Worm (Caenorhabditis elegans): ENCODE data around the gene srh-185.
"Not testable (repeated sequence)": the region's sequence is repeated elsewhere in the genome, so short reads cannot be mapped to it uniquely, and the experiment has no call there.

The srh-185 gene

ce11 chrV:3088768-3089167, 22.7 kb downstream of the srh-185 start, which contains the start of gene acs-21:
acs-21 (plus strand) TSS chrV:3089068.
- TF ChIP-seq elt-1 (tag; optimal IDR thresholded peaks at IDR 0.05) (no peak), nhr-11 (tag; optimal IDR thresholded peaks at IDR 0.05) (no peak), lsy-2 (tag; optimal IDR thresholded peaks at IDR 0.05) (no peak), ceh-82 (tag; optimal IDR thresholded peaks at IDR 0.05) (no peak), Y55F3AM.14 (GFP tag; optimal IDR thresholded peaks at IDR 0.05) (no peak), sem-4 (tag; optimal IDR thresholded peaks at IDR 0.05) (no peak), ztf-1 (GFP tag; conservative IDR thresholded peaks at IDR 0.05) (no peak), crh-2 (tag; optimal IDR thresholded peaks at IDR 0.05) (no peak), snpc-4 (tag; optimal IDR thresholded peaks at IDR 0.05) (no peak), nhr-23 (tag; optimal IDR thresholded peaks at IDR 0.05) (no peak), lin-13 (GFP tag; optimal IDR thresholded peaks at IDR 0.05) (no peak), elt-3 (tag; optimal IDR thresholded peaks at IDR 0.05) (no peak), F13H6.1 (tag; optimal IDR thresholded peaks at IDR 0.05) (no peak), mdl-1 (tag; optimal IDR thresholded peaks at IDR 0.05) (no peak), ztf-4 (tag; optimal IDR thresholded peaks at IDR 0.05) (no peak)

DNA sequence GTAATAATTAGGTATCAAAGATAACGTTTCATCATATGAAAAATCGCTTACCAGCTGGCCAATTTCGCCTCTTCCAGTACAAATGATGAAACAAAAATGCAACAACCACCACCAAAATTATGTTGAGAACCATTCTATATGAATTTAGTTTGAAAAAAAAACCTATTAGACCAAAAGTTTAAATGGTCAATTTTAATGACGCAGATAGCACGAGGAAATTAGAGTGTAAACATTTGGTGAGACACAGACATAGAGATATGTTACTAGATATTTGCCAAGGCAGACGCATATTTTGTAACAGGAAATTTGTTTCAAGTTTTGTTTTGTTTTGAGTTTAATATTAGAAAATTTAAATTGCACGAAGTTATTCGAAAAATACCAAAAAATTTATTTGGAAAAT, 28.3 kb downstream of the srh-185 start, which contains the start of gene cyp-33C9:
Gene cyp-33C9 (minus strand): TSS at position 211 of the 400 bp plus-strand sequence.
- TF ChIP-seq nhr-10 (tag; optimal IDR thresholded peaks at IDR 0.05) (no peak), fos-1 (tag; optimal IDR thresholded peaks at IDR 0.05) (peak; percentile 19), sma-9 (GFP tag; optimal IDR thresholded peaks at IDR 0.05) (peak; percentile 47), sma-9 (tag; optimal IDR thresholded peaks at IDR 0.05) (no peak), C34F6.9 (tag; optimal IDR thresholded peaks at IDR 0.05) (peak; percentile 50), nhr-129 (tag; optimal IDR thresholded peaks at IDR 0.05) (peak; percentile 12)

- no peak for TF ChIP-seq lin-39 (tag; optimal IDR thresholded peaks at IDR 0.05)
- TF ChIP-seq aly-2 (tag; optimal IDR thresholded peaks at IDR 0.05): no peak
- no peak for TF ChIP-seq zag-1 (tag; optimal IDR thresholded peaks at IDR 0.05)
- no peak for TF ChIP-seq nhr-12 (tag; optimal IDR thresholded peaks at IDR 0.05)
- TF ChIP-seq nhr-6 (tag; optimal IDR thresholded peaks at IDR 0.05): no peak
- no peak for TF ChIP-seq nhr-25 (tag; optimal IDR thresholded peaks at IDR 0.05)
Measured at ce11 chrV:3100527-3100926, 34.5 kb downstream of the srh-185 start.

DNA sequence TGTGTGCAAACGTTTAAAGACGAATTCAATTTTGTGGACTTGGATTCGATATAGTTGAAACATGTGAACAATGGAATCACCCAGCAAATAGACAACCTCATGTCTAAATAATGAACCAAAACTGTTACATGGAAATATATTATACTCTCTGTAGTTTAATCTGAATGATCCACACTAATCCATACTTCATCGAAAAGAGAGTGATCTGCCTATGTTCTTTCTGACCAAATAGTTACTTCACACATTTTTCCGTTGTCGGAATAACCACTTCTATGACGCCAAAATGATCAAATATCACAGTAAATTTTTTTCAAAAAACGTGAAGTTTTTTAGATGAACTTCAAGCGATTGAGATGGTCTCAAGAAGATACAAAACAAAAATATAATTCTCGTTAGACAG, 36.0 kb downstream of the srh-185 start, which contains the start of gene Y73C8C.4:
Gene Y73C8C.4 (minus strand): TSS at position 101 of the 400 bp plus-strand sequence.
- TF ChIP-seq unc-39, peb-1, F13H6.1 (tag; optimal IDR thresholded peaks at IDR 0.05): not testable (repeated sequence)

DNA sequence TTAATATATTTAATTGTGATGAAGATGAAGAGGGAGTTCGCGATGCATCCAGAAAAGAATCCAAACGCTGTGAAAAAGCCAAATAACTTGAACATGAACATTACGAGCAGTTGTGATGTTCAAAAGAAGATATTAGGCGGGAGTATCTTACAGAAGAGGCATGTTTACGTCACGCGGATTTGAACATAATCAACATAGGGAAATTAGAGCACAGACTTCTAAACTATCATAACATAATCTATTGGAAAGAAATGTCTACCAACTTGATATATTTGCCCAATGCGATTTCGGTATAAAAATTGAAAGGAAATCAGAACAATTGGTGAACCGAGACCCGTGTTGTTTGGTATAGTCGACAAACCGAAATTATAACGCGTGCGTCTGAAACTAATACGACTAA, 38.1 kb downstream of the srh-185 start, which contains the start of gene str-66:
Gene str-66 (minus strand): TSS at position 101 of the 400 bp plus-strand sequence.
- TF ChIP-seq fos-1 (tag; optimal IDR thresholded peaks at IDR 0.05) (no peak), ztf-1 (GFP tag; conservative IDR thresholded peaks at IDR 0.05) (no peak), nhr-11 (tag; optimal IDR thresholded peaks at IDR 0.05) (no peak), nhr-21 (tag; optimal IDR thresholded peaks at IDR 0.05) (no peak)

- TF ChIP-seq lin-11 (tag; optimal IDR thresholded peaks at IDR 0.05) (no peak), ceh-16 (tag; optimal IDR thresholded peaks at IDR 0.05) (no peak), mbf-1 (tag; optimal IDR thresholded peaks at IDR 0.05) (no peak), skn-1 (tag; optimal IDR thresholded peaks at IDR 0.05) (no peak), mab-5 (tag; optimal IDR thresholded peaks at IDR 0.05) (no peak), alr-1 (tag; optimal IDR thresholded peaks at IDR 0.05) (no peak), C34F6.9 (tag; optimal IDR thresholded peaks at IDR 0.05) (no peak), nhr-21 (tag; optimal IDR thresholded peaks at IDR 0.05) (no peak), mdl-1 (tag; optimal IDR thresholded peaks at IDR 0.05) (no peak), F13H6.1 (tag; optimal IDR thresholded peaks at IDR 0.05) (no peak), ZK546.5 (tag; optimal IDR thresholded peaks at IDR 0.05) (no peak), snpc-4 (tag; optimal IDR thresholded peaks at IDR 0.05) (no peak), nhr-77 (tag; optimal IDR thresholded peaks at IDR 0.05) (no peak), nhr-11 (tag; optimal IDR thresholded peaks at IDR 0.05) (no peak)
Measured at ce11 chrV:3105810-3106209, 39.8 kb downstream of the srh-185 start, which contains the start of gene str-69. str-69 (minus strand) TSS chrV:3105910.

All from whole organism, L2 larva.